Fruit fly (Drosophila melanogaster): Measurements from ENCODE around the gene CG7322.

The CG7322 gene

DNA sequence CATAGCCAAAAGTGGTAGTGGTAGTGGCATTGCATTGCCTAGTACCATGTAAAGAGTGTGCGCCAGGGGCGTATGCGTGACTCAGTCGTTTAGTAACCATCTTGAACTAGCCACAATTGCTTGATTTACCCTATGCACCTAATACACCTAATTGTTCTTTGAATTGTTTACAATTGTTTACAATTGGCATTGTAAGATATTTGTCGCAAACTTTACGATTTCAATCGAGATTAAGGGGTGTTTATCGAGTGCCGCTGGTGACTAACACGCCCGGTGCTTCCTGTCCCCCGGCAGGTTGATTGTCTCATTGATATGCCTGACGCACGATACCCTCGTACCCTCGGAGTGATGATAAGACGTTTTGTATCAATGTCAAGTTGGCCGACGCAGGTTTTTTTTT is 20.5 kb downstream of the CG7322 start (continued):
- no peak for TF ChIP-seq sens-2 (GFP tag; IDR thresholded peaks at IDR 0.05)
- TF ChIP-seq insv (GFP tag; optimal IDR thresholded peaks at IDR 0.05): no peak
- no peak for TF ChIP-seq CG10565 (GFP tag; optimal IDR thresholded peaks at IDR 0.05)
- TF ChIP-seq CG8944 (GFP tag; optimal IDR thresholded peaks at IDR 0.05): peak; percentile 33
- no peak for TF ChIP-seq btn (GFP tag; optimal IDR thresholded peaks at IDR 0.05)
- peak; percentile 9 for TF ChIP-seq CG8924 (tag; optimal IDR thresholded peaks at IDR 0.05)
- no peak for TF ChIP-seq CG6254 (GFP tag; optimal IDR thresholded peaks at IDR 0.05)
- no peak for TF ChIP-seq Sin3A (optimal IDR thresholded peaks at IDR 0.05)
- TF ChIP-seq CG9797 (GFP tag; optimal IDR thresholded peaks at IDR 0.05): no peak
- no peak for TF ChIP-seq Six4 (GFP tag; optimal IDR thresholded peaks at IDR 0.05)
- peak; percentile 71 for TF ChIP-seq Ets65A (GFP tag)
- no peak for TF ChIP-seq fd3F (GFP tag; optimal IDR thresholded peaks at IDR 0.05)
- no peak for TF ChIP-seq trh (GFP tag; optimal IDR thresholded peaks at IDR 0.05)
- peak; percentile 43 for TF ChIP-seq HmgZ (tag; optimal IDR thresholded peaks at IDR 0.05)
- peak; percentile 3 for TF ChIP-seq CG18619 (GFP tag; optimal IDR thresholded peaks at IDR 0.05)
- peak; percentile 45; the same call in 1 of the 2 replicates for TF ChIP-seq CG32772 (GFP tag; IDR thresholded peaks at IDR 0.05)
- peak; percentile 63 for TF ChIP-seq CG4404 (GFP tag; IDR thresholded peaks at IDR 0.05)
- no peak for TF ChIP-seq CG18599 (GFP tag; optimal IDR thresholded peaks at IDR 0.05)
- no peak for TF ChIP-seq CG15514 (GFP tag; optimal IDR thresholded peaks at IDR 0.05)
- TF ChIP-seq CG9215 (GFP tag; IDR thresholded peaks at IDR 0.05): peak; percentile 45
- TF ChIP-seq pfk (GFP tag; optimal IDR thresholded peaks at IDR 0.05): no peak
- TF ChIP-seq Mes4 (GFP tag; optimal IDR thresholded peaks at IDR 0.05): peak; percentile 18
- no peak for TF ChIP-seq bigmax (GFP tag; optimal IDR thresholded peaks at IDR 0.05)
- TF ChIP-seq CHES-1-like (GFP tag; optimal IDR thresholded peaks at IDR 0.05): peak; percentile 24
- TF ChIP-seq NFAT (GFP tag; IDR thresholded peaks at IDR 0.05): no peak
- TF ChIP-seq vnd (GFP tag; IDR thresholded peaks at IDR 0.05; ENCODE audit: partially characterized antibody): no peak
- no peak for TF ChIP-seq Dfd (GFP tag; optimal IDR thresholded peaks at IDR 0.05)
- no peak for TF ChIP-seq Nf-YB (GFP tag; optimal IDR thresholded peaks at IDR 0.05)
- TF ChIP-seq dimm (GFP tag; IDR thresholded peaks at IDR 0.05): 0 out of 2 replicates have a peak, but pooled peaks have one; percentile 31
- no peak for TF ChIP-seq Blimp-1 (GFP tag; optimal IDR thresholded peaks at IDR 0.05)
- TF ChIP-seq CG6854 (GFP tag; optimal IDR thresholded peaks at IDR 0.05): no peak
- TF ChIP-seq unc-4 (GFP tag; IDR thresholded peaks at IDR 0.05; ENCODE audit: partially characterized antibody): no peak
- no peak for TF ChIP-seq CG12104 (GFP tag; optimal IDR thresholded peaks at IDR 0.05)
- no peak for TF ChIP-seq cas (GFP tag; IDR thresholded peaks at IDR 0.05)
- TF ChIP-seq Dp (GFP tag; optimal IDR thresholded peaks at IDR 0.05): no peak
- no peak for TF ChIP-seq hkb (optimal IDR thresholded peaks at IDR 0.05)
- TF ChIP-seq hkb (GFP tag; IDR thresholded peaks at IDR 0.05): no peak
- no peak for TF ChIP-seq CG10654 (GFP tag; optimal IDR thresholded peaks at IDR 0.05)
- TF ChIP-seq BEAF-32 (GFP tag; optimal IDR thresholded peaks at IDR 0.05): no peak
- no peak for TF ChIP-seq sr (GFP tag; IDR thresholded peaks at IDR 0.05)
- TF ChIP-seq CG7357 (GFP tag; IDR thresholded peaks at IDR 0.05): peak; percentile 48; the same call in 1 of the 3 replicates
- TF ChIP-seq knrl (GFP tag; IDR thresholded peaks at IDR 0.05; ENCODE audit: partially characterized antibody): no peak
- no peak for TF ChIP-seq emc (GFP tag; optimal IDR thresholded peaks at IDR 0.05)
- TF ChIP-seq CG34422 (GFP tag; IDR thresholded peaks at IDR 0.05): peak; percentile 90
- TF ChIP-seq Max (GFP tag; optimal IDR thresholded peaks at IDR 0.05): no peak
- no peak for TF ChIP-seq onecut (GFP tag; IDR thresholded peaks at IDR 0.05)
- TF ChIP-seq sc (optimal IDR thresholded peaks at IDR 0.05): no peak
- no peak for TF ChIP-seq sc (GFP tag; optimal IDR thresholded peaks at IDR 0.05)
- TF ChIP-seq HLH3B (GFP tag; IDR thresholded peaks at IDR 0.05): no peak
- peak in 1 of 2 experiments; percentile 31 for TF ChIP-seq Hr78 (GFP tag; optimal IDR thresholded peaks at IDR 0.05)
- no peak for TF ChIP-seq Bgb (GFP tag; IDR thresholded peaks at IDR 0.05; ENCODE audit: partially characterized antibody)
- TF ChIP-seq kni (GFP tag; optimal IDR thresholded peaks at IDR 0.05): no peak
